Fruit fly (Drosophila melanogaster) whole organism, embryonic: Measurements from ENCODE around the gene CG1463.

Experiments used
- Adf1 ChIP-seq: fragments of 200-800 bp; sonication (Bioruptor generic); IDR thresholded peaks from 2 replicates; pipeline ENCODE4 v1.3.6; 2022; ENCODE audit warnings: missing biosample characterization, missing genetic modification characterization
- Blimp-1 ChIP-seq: fragments of 200-800 bp; sonication (Bioruptor generic); optimal IDR thresholded peaks from 3 replicates; lab custom pipeline; 2018; ENCODE audit warnings: missing biosample characterization, missing genetic modification characterization, mild to moderate bottlenecking, moderate library complexity, missing genetic modification reagents
- BtbVII ChIP-seq: fragments of 200-800 bp; sonication (Bioruptor generic); optimal IDR thresholded peaks from 3 replicates; lab custom pipeline; 2017; ENCODE audit warnings: missing biosample characterization, mild to moderate bottlenecking, missing genetic modification characterization
- CG10274 ChIP-seq: fragments of 200-800 bp; sonication (Bioruptor generic); optimal IDR thresholded peaks from 3 replicates; lab custom pipeline; 2017; ENCODE audit warnings: missing biosample characterization, mild to moderate bottlenecking, missing genetic modification characterization
- CG11560 ChIP-seq: fragments of 200-800 bp; sonication (Bioruptor generic); IDR thresholded peaks from 3 replicates; pipeline ENCODE4 v1.3.6; 2022; ENCODE audit warnings: missing biosample characterization, missing genetic modification characterization
- CG13775 ChIP-seq: fragments of 200-800 bp; sonication (Bioruptor generic); optimal IDR thresholded peaks from 3 replicates; lab custom pipeline; 2017; ENCODE audit warnings: missing biosample characterization, mild to moderate bottlenecking, missing genetic modification characterization
- CG14965 ChIP-seq: fragments of 200-800 bp; sonication (Bioruptor generic); optimal IDR thresholded peaks from 2 replicates; lab custom pipeline; 2016; ENCODE audit warnings: missing biosample characterization, missing genetic modification characterization, borderline replicate concordance
- CG1647 ChIP-seq: fragments of 200-800 bp; sonication (Bioruptor generic); optimal IDR thresholded peaks from 3 replicates; lab custom pipeline; 2016; ENCODE audit warnings: missing biosample characterization, missing genetic modification characterization
- CG18011 ChIP-seq: fragments of 200-800 bp; sonication (Bioruptor generic); optimal IDR thresholded peaks from 2 replicates; lab custom pipeline; 2017; ENCODE audit warnings: missing biosample characterization, missing genetic modification characterization, mild to moderate bottlenecking, moderate library complexity, missing genotype
- CG18619 ChIP-seq: fragments of 200-800 bp; sonication (Bioruptor generic); optimal IDR thresholded peaks from 3 replicates; lab custom pipeline; 2017; ENCODE audit warnings: missing biosample characterization, mild to moderate bottlenecking, missing genetic modification characterization
- CG2712 ChIP-seq: fragments of 200-800 bp; optimal IDR thresholded peaks from 3 replicates; lab custom pipeline; 2019; ENCODE audit warnings: missing biosample characterization, mild to moderate bottlenecking, missing genetic modification characterization, moderate library complexity
- CG3281 ChIP-seq: fragments of 200-800 bp; sonication (Bioruptor generic); optimal IDR thresholded peaks from 3 replicates; lab custom pipeline; 2017; ENCODE audit warnings: missing biosample characterization, mild to moderate bottlenecking, missing genetic modification characterization
- CG8089 ChIP-seq: fragments of 200-800 bp; sonication (Bioruptor generic); optimal IDR thresholded peaks from 3 replicates; lab custom pipeline; 2016; ENCODE audit warnings: missing biosample characterization, missing genetic modification characterization
- CG9609 ChIP-seq: fragments of 200-800 bp; sonication (Bioruptor generic); optimal IDR thresholded peaks from 3 replicates; lab custom pipeline; 2016; ENCODE audit warnings: missing biosample characterization, missing genetic modification characterization
- CTCF ChIP-seq: fragments of 200-800 bp; sonication (Bioruptor generic); optimal IDR thresholded peaks from 2 replicates; lab custom pipeline; 2017; ENCODE audit warnings: missing biosample characterization, mild to moderate bottlenecking, missing genetic modification characterization, moderate library complexity
- Camta ChIP-seq: fragments of 200-800 bp; sonication (Bioruptor generic); optimal IDR thresholded peaks from 2 replicates; lab custom pipeline; 2016; ENCODE audit warnings: missing biosample characterization, missing genetic modification characterization
- Chrac-16 ChIP-seq: fragments of 200-800 bp; sonication (Bioruptor generic); optimal IDR thresholded peaks from 3 replicates; lab custom pipeline; 2016; ENCODE audit warnings: missing biosample characterization, missing genetic modification characterization
- D19B ChIP-seq: fragments of 200-800 bp; sonication (Bioruptor generic); optimal IDR thresholded peaks from 2 replicates; lab custom pipeline; 2017; ENCODE audit warnings: missing biosample characterization, mild to moderate bottlenecking, missing genetic modification characterization
- Dp ChIP-seq: fragments of 200-800 bp; sonication (Bioruptor generic); optimal IDR thresholded peaks from 2 replicates; lab custom pipeline; 2018; ENCODE audit warnings: missing biosample characterization, mild to moderate bottlenecking, missing genetic modification characterization, moderate library complexity
- Dref ChIP-seq: fragments of 200-800 bp; sonication (Bioruptor generic); IDR thresholded peaks from 2 replicates; pipeline ENCODE4 v1.3.6; 2022; ENCODE audit warnings: missing biosample characterization, missing genetic modification characterization
- E2f2 ChIP-seq: fragments of 200-800 bp; sonication (Bioruptor generic); IDR thresholded peaks from 2 replicates; pipeline ENCODE4 v1.3.6; 2022; ENCODE audit warnings: missing biosample characterization, missing genetic modification characterization
- Eip74EF ChIP-seq, 2 experiments: fragments of 200-800 bp in 1 of 2; fragments of >200 bp in 1 of 2; sonication (Bioruptor generic) in 1 of 2; optimal IDR thresholded peaks; 2 replicates each; lab custom pipeline; 2017 to 2019; ENCODE audit warnings: missing biosample characterization in 2 of 2, missing genetic modification characterization in 2 of 2, mild to moderate bottlenecking in 1 of 2, moderate library complexity in 1 of 2
- Fer2 ChIP-seq: fragments of 200-800 bp; sonication (Bioruptor generic); optimal IDR thresholded peaks from 2 replicates; lab custom pipeline; 2018; ENCODE audit warnings: missing biosample characterization, mild to moderate bottlenecking, missing genetic modification characterization, moderate library complexity
- H2.0 ChIP-seq: fragments of 200-800 bp; sonication (Bioruptor generic); IDR thresholded peaks from 2 replicates; pipeline ENCODE4 v1.3.6; 2022; ENCODE audit warnings: missing biosample characterization, missing genetic modification characterization
- HLHmδ ChIP-seq: fragments of 200-800 bp; sonication (Bioruptor generic); optimal IDR thresholded peaks from 2 replicates; lab custom pipeline; 2018; ENCODE audit warnings: missing biosample characterization, mild to moderate bottlenecking, missing genetic modification characterization, moderate library complexity
- Hmx ChIP-seq: fragments of 200-800 bp; sonication (Bioruptor generic); optimal IDR thresholded peaks from 2 replicates; lab custom pipeline; 2016; ENCODE audit warnings: missing biosample characterization, missing genetic modification characterization
- Jarid2 ChIP-seq: fragments of 200-800 bp; sonication (Bioruptor generic); optimal IDR thresholded peaks from 3 replicates; lab custom pipeline; 2017; ENCODE audit warnings: mild to moderate bottlenecking, missing biosample characterization, missing genetic modification reagents, missing genetic modification characterization
- Nf-YC ChIP-seq: fragments of 200-800 bp; optimal IDR thresholded peaks from 3 replicates; lab custom pipeline; 2019; ENCODE audit warnings: missing biosample characterization, mild to moderate bottlenecking, missing genetic modification characterization, moderate library complexity
- Ravus ChIP-seq: fragments of 200-800 bp; sonication (Bioruptor generic); IDR thresholded peaks from 2 replicates; pipeline ENCODE4 v1.3.6; 2022; ENCODE audit warnings: missing biosample characterization, missing genetic modification characterization
- Sry-δ ChIP-seq: fragments of 200-800 bp; sonication (Bioruptor generic); optimal IDR thresholded peaks from 2 replicates; lab custom pipeline; 2016; ENCODE audit warnings: missing biosample characterization, missing genetic modification characterization
- YL-1 ChIP-seq: fragments of 200-800 bp; sonication (Bioruptor generic); optimal IDR thresholded peaks from 3 replicates; lab custom pipeline; 2017; ENCODE audit warnings: missing biosample characterization, mild to moderate bottlenecking, missing genetic modification characterization
- ase ChIP-seq: fragments of 200-800 bp; sonication (Bioruptor generic); IDR thresholded peaks from 3 replicates; pipeline ENCODE4 v1.3.6; 2022; ENCODE audit warnings: missing biosample characterization, missing genetic modification characterization
- cg ChIP-seq: fragments of 200-800 bp; sonication (Bioruptor generic); optimal IDR thresholded peaks from 3 replicates; lab custom pipeline; 2019; ENCODE audit warnings: missing biosample characterization, mild to moderate bottlenecking, missing genetic modification characterization, moderate library complexity
- dan ChIP-seq: fragments of 200-800 bp; sonication (Bioruptor generic); IDR thresholded peaks from 2 replicates; pipeline ENCODE4 v1.3.6; 2022; ENCODE audit warnings: missing biosample characterization, missing genetic modification characterization
- ems ChIP-seq: fragments of 200-800 bp; sonication (Bioruptor generic); optimal IDR thresholded peaks from 3 replicates; lab custom pipeline; 2016; ENCODE audit warnings: missing biosample characterization, missing genetic modification characterization
- fru ChIP-seq: fragments of >200 bp; optimal IDR thresholded peaks from 2 replicates; lab custom pipeline; 2017
- hth ChIP-seq: fragments of >200 bp; optimal IDR thresholded peaks from 2 replicates; lab custom pipeline; 2017; ENCODE audit warnings: inconsistent platforms
- lab ChIP-seq: fragments of 200-800 bp; sonication (Bioruptor generic); optimal IDR thresholded peaks from 3 replicates; lab custom pipeline; 2017; ENCODE audit warnings: missing biosample characterization, missing genetic modification characterization, mild to moderate bottlenecking, moderate library complexity, missing genetic modification reagents
- mam ChIP-seq: fragments of 200-800 bp; sonication (Bioruptor generic); optimal IDR thresholded peaks from 3 replicates; lab custom pipeline; 2016; ENCODE audit warnings: missing biosample characterization, missing genetic modification characterization
- odd ChIP-seq: fragments of 200-800 bp; sonication (Bioruptor generic); optimal IDR thresholded peaks from 2 replicates; lab custom pipeline; 2017; ENCODE audit warnings: missing biosample characterization, mild to moderate bottlenecking, missing genetic modification characterization
- pita ChIP-seq: fragments of 200-800 bp; sonication (Bioruptor generic); optimal IDR thresholded peaks from 2 replicates; lab custom pipeline; 2017; ENCODE audit warnings: missing biosample characterization, mild to moderate bottlenecking, missing genetic modification characterization
- pros ChIP-seq: fragments of 200-800 bp; sonication (Bioruptor generic); optimal IDR thresholded peaks from 3 replicates; lab custom pipeline; 2019; ENCODE audit warnings: missing biosample characterization, mild to moderate bottlenecking, missing genetic modification characterization, moderate library complexity
- run ChIP-seq: fragments of 200-800 bp; sonication (Bioruptor generic); optimal IDR thresholded peaks from 3 replicates; lab custom pipeline; 2018; ENCODE audit warnings: missing biosample characterization, mild to moderate bottlenecking, missing genetic modification characterization
- sc ChIP-seq, 3 experiments: fragments of >200 bp in 2 of 3; fragments of 200-800 bp in 1 of 3; sonication (Bioruptor generic) in 1 of 3; optimal IDR thresholded peaks; 2 replicates in 2 of 3; 3 replicates in 1 of 3; lab custom pipeline; 2017; ENCODE audit warnings: mild to moderate bottlenecking in 1 of 3, missing biosample characterization in 1 of 3, missing genetic modification characterization in 1 of 3, missing genetic modification reagents in 1 of 3
- ssp ChIP-seq: fragments of 200-800 bp; sonication (Bioruptor generic); IDR thresholded peaks from 2 replicates; pipeline ENCODE4 v1.3.6; 2022; ENCODE audit warnings: missing biosample characterization, missing genetic modification characterization
- unpg ChIP-seq: fragments of 200-800 bp; sonication (Bioruptor generic); optimal IDR thresholded peaks from 3 replicates; lab custom pipeline; 2018; ENCODE audit warnings: missing biosample characterization, mild to moderate bottlenecking, missing genetic modification characterization, moderate library complexity
- vnd ChIP-seq: fragments of 200-800 bp; sonication (Bioruptor generic); IDR thresholded peaks from 3 replicates; pipeline ENCODE4 v1.3.6; 2022; ENCODE audit warnings: missing biosample characterization, missing genetic modification characterization; ENCODE audit not compliant: partially characterized antibody
- wor ChIP-seq: fragments of 200-800 bp; sonication (Bioruptor generic); IDR thresholded peaks from 2 replicates; pipeline ENCODE4 v1.3.6; 2022; ENCODE audit warnings: missing biosample characterization, missing genetic modification characterization
- zf30C ChIP-seq: fragments of 200-800 bp; sonication (Bioruptor generic); optimal IDR thresholded peaks from 3 replicates; lab custom pipeline; 2018; ENCODE audit warnings: missing biosample characterization, mild to moderate bottlenecking, missing genetic modification characterization

The CG1463 gene

DNA sequence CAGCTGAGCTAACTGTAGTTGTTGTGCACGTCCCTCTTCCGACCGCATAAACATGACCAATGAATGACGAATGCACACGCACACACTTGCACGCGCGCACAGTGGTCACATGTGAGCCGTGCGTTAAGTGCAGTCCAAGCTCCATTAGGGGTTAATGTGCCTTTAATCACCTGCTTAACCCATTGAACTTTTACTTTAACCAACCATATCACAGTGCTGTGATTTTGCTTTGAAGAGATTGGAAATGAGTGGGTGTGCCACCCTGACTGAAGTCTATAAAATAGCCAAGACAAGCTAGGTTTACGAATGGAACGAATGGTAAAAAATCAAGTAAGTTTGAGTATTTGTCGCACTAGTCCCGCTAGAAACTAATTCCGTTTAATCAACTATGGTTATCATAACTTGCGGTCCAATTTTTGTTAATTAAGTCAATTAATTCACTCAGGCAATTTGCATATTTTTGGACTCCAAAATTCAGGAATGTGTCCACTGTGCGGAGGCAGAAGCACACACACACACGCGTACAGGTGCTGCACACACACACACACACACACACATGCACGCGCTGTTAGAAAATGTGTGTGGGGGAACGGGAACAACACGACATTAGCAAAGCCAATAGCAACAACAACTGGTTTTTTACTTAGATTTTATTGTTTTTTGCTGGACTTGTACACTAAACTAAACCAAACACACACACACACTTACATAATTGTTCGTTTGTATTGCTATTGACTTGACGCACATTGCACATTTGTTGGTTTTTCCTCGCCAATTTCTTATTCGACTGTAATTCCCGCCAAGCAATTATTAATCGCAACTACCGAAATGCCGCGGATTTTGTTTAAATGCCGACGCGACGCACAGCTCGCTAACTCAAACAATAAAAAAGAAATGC, 20.0 kb downstream of the CG1463 start (continued):
- TF ChIP-seq Blimp-1: peak; percentile 33
- no peak; the same call in 1 of the 2 replicates for TF ChIP-seq E2f2 (GFP tag; lab: Robert Waterston, UW)
- no peak for TF ChIP-seq H2.0 (GFP tag; lab: Robert Waterston, UW)
- TF ChIP-seq YL-1 (GFP tag; lab: Kevin White, UChicago): no peak
- TF ChIP-seq Nf-YC (tag; lab: Kevin White, UChicago): peak; percentile 56
- TF ChIP-seq ems (GFP tag; lab: Kevin White, UChicago): no peak
- peak; percentile 16 for TF ChIP-seq BtbVII (GFP tag; lab: Kevin White, UChicago)
- no peak for TF ChIP-seq hth (lab: Kevin White, UChicago)
- peak; percentile 59 for TF ChIP-seq CG13775
- no peak for TF ChIP-seq Sry-δ (GFP tag; lab: Kevin White, UChicago)
- peak; percentile 44 for TF ChIP-seq CG10274 (GFP tag; lab: Kevin White, UChicago)
- TF ChIP-seq sc (optimal IDR thresholded peaks at IDR 0.05; lab: Kevin White, UChicago): no peak
- peak; percentile 35 for TF ChIP-seq sc (GFP tag; optimal IDR thresholded peaks at IDR 0.05; lab: Kevin White, UChicago)
- TF ChIP-seq CG18619 (GFP tag; lab: Kevin White, UChicago): peak; percentile 45
- TF ChIP-seq Ravus (GFP tag; lab: Robert Waterston, UW): no peak
- TF ChIP-seq CG14965 (GFP tag; lab: Kevin White, UChicago): no peak
- TF ChIP-seq ase (GFP tag; lab: Robert Waterston, UW): no peak
- no peak for TF ChIP-seq zf30C
- TF ChIP-seq CG11560: no peak
- TF ChIP-seq unpg (GFP tag; lab: Kevin White, UChicago): peak; percentile 38
- no peak for TF ChIP-seq Hmx (GFP tag; lab: Kevin White, UChicago)
- TF ChIP-seq Dref (GFP tag; lab: Robert Waterston, UW): no peak
- TF ChIP-seq wor (GFP tag; lab: Robert Waterston, UW): no peak
- TF ChIP-seq CG2712 (tag; lab: Kevin White, UChicago): peak; percentile 43
- peak; percentile 64 for TF ChIP-seq CG9609 (GFP tag; lab: Kevin White, UChicago)
- TF ChIP-seq pros (GFP tag; lab: Kevin White, UChicago): no peak
- TF ChIP-seq CTCF (GFP tag; lab: Kevin White, UChicago): no peak
- no peak for TF ChIP-seq dan
- TF ChIP-seq Dp: no peak
- peak; percentile 28 for TF ChIP-seq lab (GFP tag; lab: Kevin White, UChicago)
- no peak for TF ChIP-seq CG1647 (GFP tag; lab: Kevin White, UChicago)
- peak; percentile 29 for TF ChIP-seq CG3281 (GFP tag; lab: Kevin White, UChicago)
- TF ChIP-seq CG18011: no peak
- no peak for TF ChIP-seq run (tag; lab: Kevin White, UChicago)
- TF ChIP-seq D19B (GFP tag; lab: Kevin White, UChicago): no peak
- TF ChIP-seq Chrac-16 (GFP tag; lab: Kevin White, UChicago): peak; percentile 58
- TF ChIP-seq HLHmδ (GFP tag; lab: Kevin White, UChicago): peak; percentile 26
- TF ChIP-seq cg (GFP tag; lab: Kevin White, UChicago): peak; percentile 96
- TF ChIP-seq vnd (GFP tag; lab: Robert Waterston, UW): no peak
- no peak for TF ChIP-seq Jarid2
- TF ChIP-seq pita: no peak
- no peak for TF ChIP-seq fru (lab: Kevin White, UChicago)
- peak; percentile 79 for TF ChIP-seq Adf1 (GFP tag; lab: Robert Waterston, UW)
- no peak for TF ChIP-seq Fer2 (tag; lab: Kevin White, UChicago)
- TF ChIP-seq CG8089 (GFP tag; lab: Kevin White, UChicago): peak; percentile 11
- TF ChIP-seq ssp (GFP tag; lab: Robert Waterston, UW): no peak
- peak; percentile 23 for TF ChIP-seq Camta (GFP tag; lab: Kevin White, UChicago)
- TF ChIP-seq odd (GFP tag; lab: Kevin White, UChicago): no peak
- TF ChIP-seq mam: peak; percentile 21
- peak in 1 of 2 experiments; percentile 45 for TF ChIP-seq Eip74EF (GFP tag; optimal IDR thresholded peaks at IDR 0.05; lab: Kevin White, UChicago)
